Fruit fly (Drosophila melanogaster): ENCODE data around the gene Ptp61F.

Ptp61F gene

DNA sequence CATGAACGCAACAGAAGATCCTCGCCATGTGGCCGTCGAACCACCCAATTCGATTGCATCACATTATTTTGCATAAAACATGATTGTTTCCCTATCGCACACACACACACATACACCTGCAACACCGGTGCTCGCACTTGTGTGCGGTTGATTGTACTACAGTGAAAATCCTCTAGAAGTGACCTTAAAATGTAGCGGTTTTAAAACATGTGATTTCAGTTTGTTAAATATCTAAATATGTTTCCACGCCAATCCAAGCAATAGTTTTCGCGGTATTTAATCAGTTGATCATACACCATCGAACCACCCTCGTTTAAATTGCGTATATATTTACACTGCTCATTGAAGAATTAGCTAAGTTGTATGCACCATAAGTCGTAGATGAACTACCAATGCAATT is 144.6 kb downstream of the Ptp61F start (continued):
- TF ChIP-seq cg (GFP tag; optimal IDR thresholded peaks at IDR 0.05) (peak; percentile 56), dysf (GFP tag; IDR thresholded peaks at IDR 0.05) (no peak)

- TF ChIP-seq Dbx (GFP tag; IDR thresholded peaks at IDR 0.05) (no peak), da (GFP tag; optimal IDR thresholded peaks at IDR 0.05) (no peak), gcm2 (GFP tag; optimal IDR thresholded peaks at IDR 0.05) (no peak), slbo (GFP tag; IDR thresholded peaks at IDR 0.05) (0 out of 2 replicates have a peak, but pooled peaks have one; percentile 3), CG1832 (GFP tag; optimal IDR thresholded peaks at IDR 0.05) (no peak), Awh (GFP tag; IDR thresholded peaks at IDR 0.05) (no peak), ewg (GFP tag; optimal IDR thresholded peaks at IDR 0.05) (no peak), CG8924 (tag; optimal IDR thresholded peaks at IDR 0.05) (no peak), CG7357 (GFP tag; IDR thresholded peaks at IDR 0.05) (no peak), Bgb (GFP tag; IDR thresholded peaks at IDR 0.05; ENCODE audit: partially characterized antibody) (no peak), CG31224 (GFP tag; IDR thresholded peaks at IDR 0.05) (no peak), gce (GFP tag; IDR thresholded peaks at IDR 0.05) (no peak), CG1647 (GFP tag; optimal IDR thresholded peaks at IDR 0.05) (no peak), Trl (optimal IDR thresholded peaks at IDR 0.05) (no peak), Trl (GFP tag; optimal IDR thresholded peaks at IDR 0.05) (no peak), tx (GFP tag; optimal IDR thresholded peaks at IDR 0.05) (no peak), Dp (GFP tag; optimal IDR thresholded peaks at IDR 0.05) (peak; percentile 92), CG42726 (GFP tag; IDR thresholded peaks at IDR 0.05; ENCODE audit: partially characterized antibody) (no peak), CG17912 (GFP tag; optimal IDR thresholded peaks at IDR 0.05) (no peak), Optix (GFP tag; IDR thresholded peaks at IDR 0.05) (no peak), trh (GFP tag; optimal IDR thresholded peaks at IDR 0.05) (no peak), CG6791 (GFP tag; IDR thresholded peaks at IDR 0.05; ENCODE audit: partially characterized antibody) (no peak), Side (GFP tag; optimal IDR thresholded peaks at IDR 0.05) (no peak), sob (GFP tag; IDR thresholded peaks at IDR 0.05) (no peak), nom (GFP tag; optimal IDR thresholded peaks at IDR 0.05) (no peak), CG10366 (GFP tag; IDR thresholded peaks at IDR 0.05) (no peak), sug (tag; optimal IDR thresholded peaks at IDR 0.05) (no peak), CG17186 (GFP tag; optimal IDR thresholded peaks at IDR 0.05) (peak; percentile 53), Spps (tag; optimal IDR thresholded peaks at IDR 0.05) (no peak), pros (GFP tag; optimal IDR thresholded peaks at IDR 0.05) (no peak), dpn (GFP tag; optimal IDR thresholded peaks at IDR 0.05) (no peak), exex (tag; optimal IDR thresholded peaks at IDR 0.05) (no peak), dm (GFP tag; optimal IDR thresholded peaks at IDR 0.05) (no peak), Hey (tag; optimal IDR thresholded peaks at IDR 0.05) (no peak), slp2 (GFP tag; optimal IDR thresholded peaks at IDR 0.05) (no peak), CG17802 (tag; optimal IDR thresholded peaks at IDR 0.05) (no peak), CG18476 (GFP tag; optimal IDR thresholded peaks at IDR 0.05) (no peak), Hr51 (GFP tag; optimal IDR thresholded peaks at IDR 0.05) (no peak), nau (GFP tag; optimal IDR thresholded peaks at IDR 0.05) (no peak), CG15514 (GFP tag; optimal IDR thresholded peaks at IDR 0.05) (peak; percentile 66), CG16863 (GFP tag; optimal IDR thresholded peaks at IDR 0.05) (no peak), HHEX (GFP tag; optimal IDR thresholded peaks at IDR 0.05) (no peak), CkIIα-i1 (GFP tag; IDR thresholded peaks at IDR 0.05) (no peak), CG14050 (GFP tag; IDR thresholded peaks at IDR 0.05) (no peak), CG14014 (GFP tag; IDR thresholded peaks at IDR 0.05) (no peak), zf30C (GFP tag; optimal IDR thresholded peaks at IDR 0.05) (no peak), CG10274 (GFP tag; optimal IDR thresholded peaks at IDR 0.05) (no peak), CG3281 (GFP tag; optimal IDR thresholded peaks at IDR 0.05) (no peak)
Measured at dm6 chr3L:1329724-1330123, 145.3 kb downstream of the Ptp61F start, which contains the start of gene ND-ACP. Gene ND-ACP (plus strand): TSS chr3L:1329949.

Measured in whole organism, embryonic.